Fruit fly (Drosophila melanogaster) whole organism, wandering third instar larva: ENCODE results near the gene Smg6.
A peak's percentile ranks its signal among the peaks of the same experiment; 100 is the strongest.

Source experiments
- Abd-B ChIP-seq: fragments of >200 bp; optimal IDR thresholded peaks from 2 replicates; lab custom pipeline; 2017; ENCODE audit warnings: missing biosample characterization, missing genetic modification characterization
- CG32264 ChIP-seq: fragments of 200-800 bp; sonication (Bioruptor generic); optimal IDR thresholded peaks from 2 replicates; lab custom pipeline; 2016; ENCODE audit warnings: missing biosample characterization, missing genetic modification characterization
- CG9705 ChIP-seq: fragments of 200-800 bp; sonication (Bioruptor generic); optimal IDR thresholded peaks from 2 replicates; lab custom pipeline; 2018; ENCODE audit warnings: missing biosample characterization, mild to moderate bottlenecking, missing genetic modification characterization
- CrebA ChIP-seq: fragments of 200-800 bp; sonication (Bioruptor generic); optimal IDR thresholded peaks from 2 replicates; lab custom pipeline; 2016; ENCODE audit warnings: missing biosample characterization, mild to moderate bottlenecking, missing genetic modification characterization, borderline replicate concordance
- Dif ChIP-seq: fragments of 200-275, 200-300 bp; sonication (Bioruptor generic); optimal IDR thresholded peaks from 2 replicates; lab custom pipeline; 2018; ENCODE audit warnings: missing biosample characterization, missing genetic modification characterization; ENCODE audit not compliant: partially characterized antibody
- HLH106 ChIP-seq: fragments of 200-800 bp; optimal IDR thresholded peaks from 3 replicates; lab custom pipeline; 2019; ENCODE audit warnings: missing biosample characterization, mild to moderate bottlenecking, missing genetic modification characterization, moderate library complexity
- Hnf4 ChIP-seq: fragments of 200-800 bp; sonication (Bioruptor generic); optimal IDR thresholded peaks from 2 replicates; lab custom pipeline; 2016; ENCODE audit warnings: missing biosample characterization, mild to moderate bottlenecking, missing genetic modification characterization
- Hr78 ChIP-seq: fragments of >200 bp; optimal IDR thresholded peaks from 2 replicates; lab custom pipeline; 2017; ENCODE audit warnings: missing biosample characterization, missing genetic modification characterization
- Hr83 ChIP-seq: fragments of 200-300 bp; sonication (Bioruptor generic); optimal IDR thresholded peaks from 2 replicates; lab custom pipeline; 2016; ENCODE audit warnings: missing biosample characterization, mild to moderate bottlenecking, missing genetic modification characterization, moderate library complexity; ENCODE audit not compliant: poor library complexity, severe bottlenecking
- Jra ChIP-seq: sonication (Bioruptor generic); optimal IDR thresholded peaks from 2 replicates; lab custom pipeline; 2016; ENCODE audit warnings: missing biosample characterization, missing genetic modification characterization
- Mio ChIP-seq: sonication (Bioruptor generic); optimal IDR thresholded peaks from 2 replicates; lab custom pipeline; 2016; ENCODE audit warnings: missing biosample characterization, missing genetic modification characterization
- Myc ChIP-seq: fragments of >200 bp; optimal IDR thresholded peaks from 2 replicates; lab custom pipeline; 2017
- N ChIP-seq: fragments of >200 bp; optimal IDR thresholded peaks from 2 replicates; lab custom pipeline; 2018; ENCODE audit warnings: missing biosample characterization, missing external identifiers, missing genetic modification characterization
- OdsH ChIP-seq: fragments of 200-800 bp; sonication (Bioruptor generic); optimal IDR thresholded peaks from 2 replicates; lab custom pipeline; 2016; ENCODE audit warnings: missing biosample characterization, mild to moderate bottlenecking, missing genetic modification characterization
- Rel ChIP-seq, 2 experiments: fragments of 200-800 bp; sonication (Bioruptor generic) in 1 of 2; optimal IDR thresholded peaks; 2 replicates in 1 of 2; 3 replicates in 1 of 2; lab custom pipeline; 2016 to 2019; ENCODE audit warnings: mild to moderate bottlenecking in 2 of 2, missing biosample characterization in 2 of 2, missing genetic modification characterization in 2 of 2, moderate library complexity in 1 of 2
- Sp1 ChIP-seq: fragments of 200-800 bp; sonication (Bioruptor generic); optimal IDR thresholded peaks from 3 replicates; lab custom pipeline; 2019; ENCODE audit warnings: missing biosample characterization, mild to moderate bottlenecking, missing genetic modification characterization, moderate library complexity
- Vsx2 ChIP-seq: fragments of 200-300, 225-300 bp; sonication (Bioruptor generic); optimal IDR thresholded peaks from 2 replicates; lab custom pipeline; 2018; ENCODE audit warnings: missing biosample characterization, missing genetic modification characterization; ENCODE audit not compliant: partially characterized antibody
- br ChIP-seq: fragments of 200-800 bp; sonication (Bioruptor generic); optimal IDR thresholded peaks from 2 replicates; lab custom pipeline; 2016; ENCODE audit warnings: missing biosample characterization, missing genetic modification characterization
- brk ChIP-seq: fragments of 200-800 bp; sonication (Bioruptor generic); optimal IDR thresholded peaks from 2 replicates; lab custom pipeline; 2016; ENCODE audit warnings: missing biosample characterization, mild to moderate bottlenecking, missing genetic modification characterization
- dsf ChIP-seq: sonication (Bioruptor generic); optimal IDR thresholded peaks from 2 replicates; lab custom pipeline; 2016; ENCODE audit warnings: missing biosample characterization, missing genetic modification characterization, borderline replicate concordance
- ey ChIP-seq: fragments of 200-800 bp; sonication (Bioruptor generic); optimal IDR thresholded peaks from 2 replicates; lab custom pipeline; 2016; ENCODE audit warnings: missing biosample characterization, missing genetic modification characterization
- foxo ChIP-seq, 2 experiments: fragments of 200-800 bp; sonication (Bioruptor generic); optimal IDR thresholded peaks; 2 replicates in 1 of 2; 3 replicates in 1 of 2; lab custom pipeline; 2016 to 2017; ENCODE audit warnings: missing biosample characterization in 2 of 2, missing genetic modification characterization in 2 of 2
- fru ChIP-seq: fragments of 200-800 bp; sonication (Bioruptor generic); optimal IDR thresholded peaks from 3 replicates; lab custom pipeline; 2016; ENCODE audit warnings: missing biosample characterization, mild to moderate bottlenecking, missing genetic modification characterization
- h ChIP-seq: fragments of 200-800 bp; sonication (Bioruptor generic); optimal IDR thresholded peaks from 3 replicates; lab custom pipeline; 2016; ENCODE audit warnings: missing biosample characterization, mild to moderate bottlenecking, missing genetic modification characterization
- jim ChIP-seq: fragments of 175-275, 200-325 bp; sonication (Bioruptor generic); optimal IDR thresholded peaks from 2 replicates; lab custom pipeline; 2016; ENCODE audit warnings: missing biosample characterization, mild to moderate bottlenecking, missing genetic modification characterization
- lola ChIP-seq: fragments of >200 bp; optimal IDR thresholded peaks from 2 replicates; lab custom pipeline; 2017; ENCODE audit warnings: missing biosample characterization, missing genetic modification characterization
- pan ChIP-seq: fragments of >200 bp; optimal IDR thresholded peaks from 2 replicates; lab custom pipeline; 2017
- psq ChIP-seq: fragments of 200-800 bp; sonication (Bioruptor generic); optimal IDR thresholded peaks from 3 replicates; lab custom pipeline; 2017; ENCODE audit warnings: missing biosample characterization, mild to moderate bottlenecking, missing genetic modification characterization, moderate library complexity
- rgr ChIP-seq: fragments of 200-800 bp; sonication (Bioruptor generic); optimal IDR thresholded peaks from 3 replicates; lab custom pipeline; 2016; ENCODE audit warnings: missing biosample characterization, mild to moderate bottlenecking, missing genetic modification characterization
- sage ChIP-seq: fragments of 200-800 bp; sonication (Bioruptor generic); optimal IDR thresholded peaks from 2 replicates; lab custom pipeline; 2016; ENCODE audit warnings: missing biosample characterization, mild to moderate bottlenecking, missing genetic modification characterization
- sv ChIP-seq: fragments of 200-800 bp; sonication (Bioruptor generic); optimal IDR thresholded peaks from 3 replicates; lab custom pipeline; 2016; ENCODE audit warnings: missing biosample characterization, missing genetic modification characterization
- tai ChIP-seq: sonication (Bioruptor generic); optimal IDR thresholded peaks from 2 replicates; lab custom pipeline; 2016; ENCODE audit warnings: missing biosample characterization, missing genetic modification characterization
- usp ChIP-seq: fragments of >200 bp; optimal IDR thresholded peaks from 2 replicates; lab custom pipeline; 2017; ENCODE audit warnings: missing biosample characterization, missing genetic modification characterization
- woc ChIP-seq: sonication (Bioruptor generic); optimal IDR thresholded peaks from 2 replicates; lab custom pipeline; 2016; ENCODE audit warnings: missing biosample characterization, mild to moderate bottlenecking, missing genetic modification characterization

Smg6 gene

dm6 chr3R:25070871-25071270 is 37.6 kb upstream of the Smg6 start, which contains the start of gene CG11836:
CG11836 (plus strand) TSS chr3R:25071126.
- TF ChIP-seq Rel (GFP tag; optimal IDR thresholded peaks at IDR 0.05; lab: Kevin White, UChicago) (no peak), Rel (tag; optimal IDR thresholded peaks at IDR 0.05; lab: Kevin White, UChicago) (no peak)
- TF ChIP-seq, all 38 proteins: peak for 0

- no peak for TF ChIP-seq Rel (GFP tag; optimal IDR thresholded peaks at IDR 0.05; lab: Kevin White, UChicago)
- TF ChIP-seq Rel (tag; optimal IDR thresholded peaks at IDR 0.05; lab: Kevin White, UChicago): peak; percentile 61
- peak; percentile 78 for TF ChIP-seq ey
- TF ChIP-seq OdsH (GFP tag; lab: Kevin White, UChicago): peak; percentile 75
- peak; percentile 91 for TF ChIP-seq Jra (GFP tag; lab: Kevin White, UChicago)
- peak; percentile 85 for TF ChIP-seq h (GFP tag; lab: Kevin White, UChicago)
- peak; percentile 84 for TF ChIP-seq dsf (GFP tag; lab: Kevin White, UChicago)
- TF ChIP-seq br: no peak
- no peak for TF ChIP-seq Sp1 (GFP tag; lab: Kevin White, UChicago)
- peak; percentile 60 for TF ChIP-seq CG9705 (GFP tag; lab: Kevin White, UChicago)
- no peak for TF ChIP-seq CrebA (GFP tag; lab: Kevin White, UChicago)
- TF ChIP-seq rgr (GFP tag; lab: Kevin White, UChicago): no peak
- peak; percentile 29 for TF ChIP-seq Hr83 (GFP tag; lab: Kevin White, UChicago)
- TF ChIP-seq jim (GFP tag; lab: Kevin White, UChicago): no peak
- TF ChIP-seq Hnf4 (GFP tag; lab: Kevin White, UChicago): peak; percentile 89
- no peak for TF ChIP-seq fru (GFP tag; lab: Kevin White, UChicago)
- peak; percentile 59 for TF ChIP-seq sv
- no peak for TF ChIP-seq Abd-B (GFP tag; lab: Kevin White, UChicago)
- no peak for TF ChIP-seq usp (GFP tag; lab: Kevin White, UChicago)
- no peak for TF ChIP-seq pan (lab: Kevin White, UChicago)
- peak in 1 of 2 experiments; percentile 84 for TF ChIP-seq foxo (GFP tag; optimal IDR thresholded peaks at IDR 0.05; lab: Kevin White, UChicago)
- no peak for TF ChIP-seq Mio
- TF ChIP-seq HLH106 (tag; lab: Kevin White, UChicago): peak; percentile 83
- TF ChIP-seq N: no peak
- TF ChIP-seq CG32264 (GFP tag; lab: Kevin White, UChicago): peak; percentile 1
- TF ChIP-seq woc (GFP tag; lab: Kevin White, UChicago): peak; percentile 87
- TF ChIP-seq psq (GFP tag; lab: Kevin White, UChicago): peak; percentile 61
- TF ChIP-seq sage (GFP tag; lab: Kevin White, UChicago): peak; percentile 2
- TF ChIP-seq, all 38 proteins: peak for 16
Observed at dm6 chr3R:25069569-25069968, 36.3 kb upstream of the Smg6 start, which contains the start of the genes Stt3B and CG11839. Stt3B (minus strand) TSS chr3R:25069637. CG11839 (plus strand) TSS chr3R:25069927.

- no peak for TF ChIP-seq Dif (GFP tag; lab: Kevin White, UChicago)
- TF ChIP-seq lola (GFP tag; lab: Kevin White, UChicago): no peak
- no peak for TF ChIP-seq fru (GFP tag; lab: Kevin White, UChicago)
- TF ChIP-seq usp (GFP tag; lab: Kevin White, UChicago): no peak
- no peak for TF ChIP-seq Jra (GFP tag; lab: Kevin White, UChicago)
- no peak for TF ChIP-seq CG9705 (GFP tag; lab: Kevin White, UChicago)
- TF ChIP-seq tai (GFP tag; lab: Kevin White, UChicago): no peak
- TF ChIP-seq Hr83 (GFP tag; lab: Kevin White, UChicago): no peak
- no peak for TF ChIP-seq Hr78 (GFP tag; lab: Kevin White, UChicago)
- TF ChIP-seq Vsx2 (GFP tag; lab: Kevin White, UChicago): no peak
- TF ChIP-seq foxo (GFP tag; optimal IDR thresholded peaks at IDR 0.05; lab: Kevin White, UChicago): no peak
- no peak for TF ChIP-seq CG32264 (GFP tag; lab: Kevin White, UChicago)
- TF ChIP-seq N: no peak
- TF ChIP-seq sage (GFP tag; lab: Kevin White, UChicago): no peak
- TF ChIP-seq brk (GFP tag; lab: Kevin White, UChicago): no peak
- no peak for TF ChIP-seq jim (GFP tag; lab: Kevin White, UChicago)
- no peak for TF ChIP-seq Myc
- TF ChIP-seq Hnf4 (GFP tag; lab: Kevin White, UChicago): no peak
Observed at dm6 chr3R:25066856-25067255, 33.6 kb upstream of the Smg6 start.
